Worm (Caenorhabditis elegans): ENCODE results near the gene pck-3.

Gene pck-3

ce11 chrIV:5946602-5947444 lies 50.4 kb downstream of the pck-3 start, which contains the start of gene inx-7:
TSS of gene inx-7 (minus strand) at chrIV:5946638.
- no peak for TF ChIP-seq unc-30 (tag; optimal IDR thresholded peaks at IDR 0.05)
- TF ChIP-seq nhr-19 (GFP tag; conservative IDR thresholded peaks at IDR 0.05): 0 out of 2 replicates have a peak, but pooled peaks have one; percentile 16
- TF ChIP-seq nhr-76 (tag; optimal IDR thresholded peaks at IDR 0.05): peak; percentile 18
- no peak for TF ChIP-seq ets-5 (GFP tag; IDR thresholded peaks at IDR 0.05)
- peak; percentile 0 to 15 for TF ChIP-seq efl-1 (optimal IDR thresholded peaks at IDR 0.05)
- TF ChIP-seq efl-1 (GFP tag; optimal IDR thresholded peaks at IDR 0.05 in 1 of 2): peak in 1 of 2 experiments; percentile 70
- peak; percentile 49 for TF ChIP-seq nhr-47 (tag; optimal IDR thresholded peaks at IDR 0.05)
- TF ChIP-seq lin-14 (GFP tag; optimal IDR thresholded peaks at IDR 0.05): peak; percentile 26
- TF ChIP-seq C04F5.9 (tag; optimal IDR thresholded peaks at IDR 0.05): no peak
- no peak for TF ChIP-seq fos-1 (tag; optimal IDR thresholded peaks at IDR 0.05)
- no peak for TF ChIP-seq pqm-1 (tag; optimal IDR thresholded peaks at IDR 0.05)
- no peak for TF ChIP-seq mab-9 (GFP tag; IDR thresholded peaks at IDR 0.05)
- no peak for TF ChIP-seq skn-1 (tag; optimal IDR thresholded peaks at IDR 0.05)
- TF ChIP-seq isw-1 (GFP tag; IDR thresholded peaks at IDR 0.05): no peak
- no peak for TF ChIP-seq hlh-17 (GFP tag; optimal IDR thresholded peaks at IDR 0.05; ENCODE audit: borderline replicate concordance)
- peak; percentile 3 for TF ChIP-seq ztf-4 (tag; optimal IDR thresholded peaks at IDR 0.05)
- TF ChIP-seq pag-3 (tag; optimal IDR thresholded peaks at IDR 0.05; ENCODE audit: borderline replicate concordance, insufficient read depth): no peak
- peak; percentile 27 for TF ChIP-seq swsn-7 (tag; optimal IDR thresholded peaks at IDR 0.05)
- no peak for TF ChIP-seq egl-27 (tag; optimal IDR thresholded peaks at IDR 0.05)
- no peak for TF ChIP-seq fkh-8 (tag; optimal IDR thresholded peaks at IDR 0.05)
- TF ChIP-seq grh-1 (GFP tag; IDR thresholded peaks at IDR 0.05): no peak
- TF ChIP-seq pax-3 (tag; optimal IDR thresholded peaks at IDR 0.05): no peak
- TF ChIP-seq nhr-237 (tag; optimal IDR thresholded peaks at IDR 0.05): no peak
- TF ChIP-seq rnt-1 (tag; optimal IDR thresholded peaks at IDR 0.05): peak; percentile 21
- peak; percentile 16 for TF ChIP-seq elt-2 (tag; optimal IDR thresholded peaks at IDR 0.05)
- no peak for TF ChIP-seq lin-39 (tag; optimal IDR thresholded peaks at IDR 0.05)
- TF ChIP-seq ceh-88 (GFP tag; IDR thresholded peaks at IDR 0.05): peak; percentile 36; the same call in 1 of the 2 replicates
- peak in 1 of 2 experiments; percentile 57 for TF ChIP-seq lsy-2 (tag; optimal IDR thresholded peaks at IDR 0.05)
- TF ChIP-seq mef-2 (tag; optimal IDR thresholded peaks at IDR 0.05): no peak
- peak; percentile 43 for TF ChIP-seq nhr-71 (tag; optimal IDR thresholded peaks at IDR 0.05)

DNA sequence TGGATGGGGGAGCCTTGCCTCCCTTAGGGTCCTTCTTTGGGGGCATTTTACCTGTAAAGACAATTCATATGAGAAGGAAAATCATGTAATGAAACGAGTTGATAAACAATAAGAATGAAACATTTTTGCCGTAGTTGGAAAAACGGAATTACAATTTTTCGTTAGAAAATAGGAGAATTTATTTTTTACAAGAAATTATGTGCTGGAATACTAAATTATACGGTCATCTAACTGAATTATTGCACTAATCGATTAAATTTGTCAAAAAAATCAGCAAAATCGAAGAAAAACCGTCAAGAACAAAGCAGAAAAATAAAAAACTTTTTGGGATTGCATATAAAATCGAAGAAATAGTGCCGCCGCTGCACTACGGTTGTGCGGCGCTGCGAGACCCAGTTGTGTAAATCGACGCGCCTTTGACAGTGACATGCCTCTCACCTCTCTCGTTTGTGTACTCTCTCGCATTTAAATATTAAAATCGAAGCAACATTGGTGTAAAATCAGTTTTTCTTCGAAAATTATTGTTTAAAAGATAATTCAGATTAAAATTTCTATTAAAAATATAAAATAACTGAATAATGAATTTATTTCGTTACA lies 51.2 kb downstream of the pck-3 start, which contains the start of gene rps-25:
TSS of gene rps-25 (minus strand) at position 51 of the 597 bp plus-strand sequence.
- TF ChIP-seq dpl-1 (GFP tag; optimal IDR thresholded peaks at IDR 0.05) (peak; percentile 40 to 62 (median 54)), aly-2 (tag; optimal IDR thresholded peaks at IDR 0.05) (no peak), ztf-4 (tag; optimal IDR thresholded peaks at IDR 0.05) (no peak), swsn-7 (tag; optimal IDR thresholded peaks at IDR 0.05) (peak; percentile 53), fkh-4 (tag; optimal IDR thresholded peaks at IDR 0.05; ENCODE audit: borderline replicate concordance) (no peak), snu-23 (GFP tag; optimal IDR thresholded peaks at IDR 0.05) (peak; percentile 77), hlh-4 (tag; optimal IDR thresholded peaks at IDR 0.05) (no peak), nhr-12 (tag; optimal IDR thresholded peaks at IDR 0.05) (no peak), tbx-2 (tag; optimal IDR thresholded peaks at IDR 0.05) (peak; percentile 25), mab-9 (GFP tag; IDR thresholded peaks at IDR 0.05) (no peak), ceh-90 (tag; optimal IDR thresholded peaks at IDR 0.05) (no peak), lin-13 (GFP tag; optimal IDR thresholded peaks at IDR 0.05) (peak; percentile 52), pag-3 (tag; optimal IDR thresholded peaks at IDR 0.05; ENCODE audit: borderline replicate concordance, insufficient read depth) (no peak), mef-2 (tag; optimal IDR thresholded peaks at IDR 0.05) (no peak), ets-5 (GFP tag; IDR thresholded peaks at IDR 0.05) (no peak), ceh-8 (GFP tag; optimal IDR thresholded peaks at IDR 0.05) (no peak), sup-37 (GFP tag; optimal IDR thresholded peaks at IDR 0.05) (no peak), zip-4 (GFP tag; optimal IDR thresholded peaks at IDR 0.05) (no peak), nhr-20 (tag; optimal IDR thresholded peaks at IDR 0.05) (peak; percentile 45), unc-86 (tag; optimal IDR thresholded peaks at IDR 0.05) (no peak), aha-1 (tag; optimal IDR thresholded peaks at IDR 0.05) (no peak), fkh-10 (GFP tag; optimal IDR thresholded peaks at IDR 0.05) (no peak), nhr-19 (GFP tag; conservative IDR thresholded peaks at IDR 0.05) (no peak; the same call in 1 of the 2 replicates), C16A3.4 (tag; optimal IDR thresholded peaks at IDR 0.05) (peak; percentile 75), nhr-28 (tag; optimal IDR thresholded peaks at IDR 0.05) (no peak), blmp-1 (tag; optimal IDR thresholded peaks at IDR 0.05) (peak; percentile 57)
